Worm (Caenorhabditis elegans) whole organism, L2 larva: ENCODE results near the gene agr-1.

Experiments
- blmp-1 ChIP-seq: sonication (generic microtip); optimal IDR thresholded peaks from 2 replicates; lab custom pipeline; 2017; ENCODE audit warnings: missing genetic modification characterization, mild to moderate bottlenecking, missing compliant biosample characterization, antibody characterized with exemption, moderate library complexity; ENCODE audit not compliant: insufficient read depth
- lin-13 ChIP-seq: fragments of 150-350 bp; optimal IDR thresholded peaks from 2 replicates; lab custom pipeline; 2014; ENCODE audit warnings: missing biosample characterization, missing genetic modification reagents, missing genetic modification characterization
- lin-39 ChIP-seq: fragments of 150-350 bp; optimal IDR thresholded peaks from 2 replicates; lab custom pipeline; 2014; ENCODE audit warnings: missing biosample characterization, missing genetic modification reagents, missing genetic modification characterization
- nhr-11 ChIP-seq: fragments of 150-350 bp; optimal IDR thresholded peaks from 2 replicates; lab custom pipeline; 2014; ENCODE audit warnings: missing biosample characterization, missing genetic modification characterization
- nhr-77 ChIP-seq: fragments of 150-350 bp; optimal IDR thresholded peaks from 2 replicates; lab custom pipeline; 2014; ENCODE audit warnings: missing biosample characterization, missing genetic modification characterization
- skn-1 ChIP-seq: sonication (generic microtip); optimal IDR thresholded peaks from 2 replicates; lab custom pipeline; 2017; ENCODE audit warnings: missing biosample characterization, missing genetic modification characterization
- unc-55 ChIP-seq: fragments of 150-350 bp; sonication (generic microtip); optimal IDR thresholded peaks from 3 replicates; lab custom pipeline; 2014; ENCODE audit warnings: missing biosample characterization, missing genetic modification reagents, missing genetic modification characterization
- unc-62 ChIP-seq: fragments of 150-350 bp; optimal IDR thresholded peaks from 2 replicates; lab custom pipeline; 2014; ENCODE audit warnings: missing biosample characterization, missing genetic modification reagents, missing genetic modification characterization

ce11 chrII:6721581-6721980, 53.4 kb downstream of the agr-1 start:
- TF ChIP-seq blmp-1 (tag; lab: Kevin White, UChicago): no peak
- no peak for TF ChIP-seq unc-62 (GFP tag; lab: Kevin White, UChicago)
- TF ChIP-seq unc-55: no peak
- TF ChIP-seq nhr-11 (tag; lab: Kevin White, UChicago): no peak
- no peak for TF ChIP-seq skn-1
- no peak for TF ChIP-seq lin-39 (tag; lab: Kevin White, UChicago)
- TF ChIP-seq nhr-77 (tag; lab: Kevin White, UChicago): no peak
- peak; percentile 14 for TF ChIP-seq lin-13 (GFP tag; lab: Kevin White, UChicago)
